Fruit fly (Drosophila melanogaster) whole organism, embryonic: Measurements from ENCODE around the gene dmrt11E.

Experiments
- CG10366 ChIP-seq: fragments of 200-800 bp; sonication (Bioruptor generic); IDR thresholded peaks from 2 replicates; pipeline ENCODE4 v1.3.6; 2022; ENCODE audit warnings: missing biosample characterization, missing genetic modification characterization
- CG10462 ChIP-seq: fragments of 200-800 bp; sonication (Bioruptor generic); optimal IDR thresholded peaks from 2 replicates; lab custom pipeline; 2016; ENCODE audit warnings: missing biosample characterization, missing genetic modification characterization
- CG11560 ChIP-seq: fragments of 200-800 bp; sonication (Bioruptor generic); IDR thresholded peaks from 3 replicates; pipeline ENCODE4 v1.3.6; 2022; ENCODE audit warnings: missing biosample characterization, missing genetic modification characterization
- CG11695 ChIP-seq: fragments of 200-800 bp; sonication (Bioruptor generic); IDR thresholded peaks from 3 replicates; pipeline ENCODE4 v1.3.6; 2022; ENCODE audit warnings: missing biosample characterization, missing genetic modification characterization
- CG12219 ChIP-seq: fragments of 200-800 bp; sonication (Bioruptor generic); optimal IDR thresholded peaks from 3 replicates; lab custom pipeline; 2018; ENCODE audit warnings: missing biosample characterization, mild to moderate bottlenecking, missing genetic modification characterization
- CG12769 ChIP-seq: fragments of 200-800 bp; sonication (Bioruptor generic); optimal IDR thresholded peaks from 2 replicates; lab custom pipeline; 2019; ENCODE audit warnings: missing biosample characterization, mild to moderate bottlenecking, missing genetic modification characterization, moderate library complexity
- CG15011 ChIP-seq: fragments of 200-800 bp; sonication (Bioruptor generic); optimal IDR thresholded peaks from 3 replicates; lab custom pipeline; 2018; ENCODE audit warnings: missing biosample characterization, mild to moderate bottlenecking, missing genetic modification characterization
- CG15269 ChIP-seq: fragments of 200-800 bp; sonication (Bioruptor generic); optimal IDR thresholded peaks from 2 replicates; lab custom pipeline; 2018; ENCODE audit warnings: missing biosample characterization, mild to moderate bottlenecking, missing genetic modification characterization, moderate library complexity
- CG17186 ChIP-seq: fragments of 200-800 bp; sonication (Bioruptor generic); optimal IDR thresholded peaks from 3 replicates; lab custom pipeline; 2017; ENCODE audit warnings: missing biosample characterization, missing genetic modification reagents, missing genetic modification characterization
- CG17612 ChIP-seq: fragments of 200-800 bp; sonication (Bioruptor generic); IDR thresholded peaks from 2 replicates; pipeline ENCODE4 v1.3.6; 2022; ENCODE audit warnings: missing biosample characterization, missing genetic modification characterization
- CG18619 ChIP-seq: fragments of 200-800 bp; sonication (Bioruptor generic); optimal IDR thresholded peaks from 3 replicates; lab custom pipeline; 2017; ENCODE audit warnings: missing biosample characterization, mild to moderate bottlenecking, missing genetic modification characterization
- CG31388 ChIP-seq: fragments of 200-800 bp; sonication (Bioruptor generic); optimal IDR thresholded peaks from 2 replicates; lab custom pipeline; 2016; ENCODE audit warnings: missing biosample characterization, missing genetic modification characterization
- CG31441 ChIP-seq: fragments of 200-800 bp; sonication (Bioruptor generic); IDR thresholded peaks from 2 replicates; pipeline ENCODE4 v1.3.6; 2022; ENCODE audit warnings: missing biosample characterization, missing genetic modification characterization
- CG4730 ChIP-seq: fragments of 200-800 bp; sonication (Bioruptor generic); IDR thresholded peaks from 2 replicates; pipeline ENCODE4 v1.3.6; 2022; ENCODE audit warnings: missing biosample characterization, missing genetic modification characterization
- CG5245 ChIP-seq: fragments of 200-800 bp; sonication (Bioruptor generic); optimal IDR thresholded peaks from 3 replicates; lab custom pipeline; 2016; ENCODE audit warnings: missing biosample characterization, missing genetic modification characterization
- CG6175 ChIP-seq: fragments of 200-800 bp; sonication (Bioruptor generic); IDR thresholded peaks from 3 replicates; pipeline ENCODE4 v1.3.6; 2022; ENCODE audit warnings: missing biosample characterization, missing genetic modification characterization
- CG7786 ChIP-seq: fragments of 200-800 bp; sonication (Bioruptor generic); optimal IDR thresholded peaks from 2 replicates; lab custom pipeline; 2016; ENCODE audit warnings: missing biosample characterization, missing genetic modification characterization
- CG8281 ChIP-seq: fragments of 200-800 bp; sonication (Bioruptor generic); optimal IDR thresholded peaks from 2 replicates; lab custom pipeline; 2018; ENCODE audit warnings: missing biosample characterization, mild to moderate bottlenecking, missing genetic modification characterization, moderate library complexity
- CG8359 ChIP-seq: fragments of 200-800 bp; sonication (Bioruptor generic); optimal IDR thresholded peaks from 2 replicates; lab custom pipeline; 2017; ENCODE audit warnings: missing biosample characterization, mild to moderate bottlenecking, missing genetic modification characterization, borderline replicate concordance
- D ChIP-seq, 2 experiments: fragments of 200-800 bp in 1 of 2; fragments of >200 bp in 1 of 2; sonication (Bioruptor generic) in 1 of 2; optimal IDR thresholded peaks; 2 replicates in 1 of 2; 3 replicates in 1 of 2; lab custom pipeline; 2017; ENCODE audit warnings: mild to moderate bottlenecking in 1 of 2, missing biosample characterization in 1 of 2, missing genetic modification characterization in 1 of 2, missing genetic modification reagents in 1 of 2
- Fer3 ChIP-seq: fragments of 200-800 bp; sonication (Bioruptor generic); optimal IDR thresholded peaks from 2 replicates; lab custom pipeline; 2018; ENCODE audit warnings: missing biosample characterization, mild to moderate bottlenecking, missing genetic modification characterization, moderate library complexity
- Gug ChIP-seq: fragments of 200-800 bp; sonication (Bioruptor generic); IDR thresholded peaks from 4 replicates; pipeline ENCODE4 v1.3.6; 2022; ENCODE audit warnings: missing biosample characterization, missing genetic modification characterization
- Hsf ChIP-seq: fragments of 200-800 bp; sonication (Bioruptor generic); optimal IDR thresholded peaks from 3 replicates; lab custom pipeline; 2016; ENCODE audit warnings: missing biosample characterization, missing genetic modification characterization
- Myb ChIP-seq: fragments of 200-800 bp; sonication (Bioruptor generic); optimal IDR thresholded peaks from 2 replicates; lab custom pipeline; 2016; ENCODE audit warnings: missing biosample characterization, missing genetic modification characterization
- PHDP ChIP-seq: fragments of 200-800 bp; sonication (Bioruptor generic); optimal IDR thresholded peaks from 3 replicates; lab custom pipeline; 2018; ENCODE audit warnings: missing biosample characterization, mild to moderate bottlenecking, missing genetic modification characterization, moderate library complexity
- Sox102F ChIP-seq: fragments of 200-800 bp; sonication (Bioruptor generic); optimal IDR thresholded peaks from 2 replicates; lab custom pipeline; 2018; ENCODE audit warnings: missing biosample characterization, mild to moderate bottlenecking, missing genetic modification characterization, moderate library complexity
- Stat92E ChIP-seq, 3 experiments: fragments of >200 bp in 2 of 3; fragments of 200-800 bp in 1 of 3; sonication (Bioruptor generic) in 1 of 3; optimal IDR thresholded peaks; 2 replicates each; lab custom pipeline; 2017 to 2019; ENCODE audit warnings: missing biosample characterization in 3 of 3, missing genetic modification characterization in 3 of 3, mild to moderate bottlenecking in 1 of 3, moderate library complexity in 1 of 3
- Trl ChIP-seq, 3 experiments: fragments of >200 bp in 2 of 3; fragments of 200-800 bp in 1 of 3; sonication (Bioruptor generic) in 1 of 3; optimal IDR thresholded peaks; 2 replicates in 1 of 3; 3 replicates in 2 of 3; lab custom pipeline; 2016 to 2017; ENCODE audit warnings: missing biosample characterization in 1 of 3, missing genetic modification characterization in 1 of 3
- Vsx1 ChIP-seq: fragments of 200-800 bp; sonication (Bioruptor generic); optimal IDR thresholded peaks from 2 replicates; lab custom pipeline; 2017; ENCODE audit warnings: missing biosample characterization, mild to moderate bottlenecking, missing genetic modification characterization, missing genetic modification reagents
- ab ChIP-seq: fragments of 200-800 bp; sonication (Bioruptor generic); optimal IDR thresholded peaks from 2 replicates; lab custom pipeline; 2016; ENCODE audit warnings: missing biosample characterization, missing genetic modification characterization
- al ChIP-seq: fragments of 200-800 bp; sonication (Bioruptor generic); IDR thresholded peaks from 2 replicates; pipeline ENCODE4 v1.3.6; 2022; ENCODE audit warnings: missing biosample characterization, missing genetic modification characterization
- ara ChIP-seq: fragments of 200-800 bp; sonication (Bioruptor generic); IDR thresholded peaks from 2 replicates; pipeline ENCODE4 v1.3.6; 2022; ENCODE audit warnings: missing biosample characterization, missing genetic modification characterization
- bigmax ChIP-seq: fragments of 200-800 bp; sonication (Bioruptor generic); optimal IDR thresholded peaks from 2 replicates; lab custom pipeline; 2018; ENCODE audit warnings: missing biosample characterization, mild to moderate bottlenecking, missing genetic modification characterization
- cas ChIP-seq: fragments of 200-800 bp; sonication (Bioruptor generic); IDR thresholded peaks from 2 replicates; pipeline ENCODE4 v1.3.6; 2022; ENCODE audit warnings: missing biosample characterization, missing genetic modification characterization
- chm ChIP-seq: fragments of 200-800 bp; sonication (Bioruptor generic); IDR thresholded peaks from 2 replicates; pipeline ENCODE4 v1.3.6; 2022; ENCODE audit warnings: missing biosample characterization, missing genetic modification characterization
- danr ChIP-seq: fragments of 200-800 bp; sonication (Bioruptor generic); IDR thresholded peaks from 2 replicates; pipeline ENCODE4 v1.3.6; 2022; ENCODE audit warnings: missing biosample characterization, missing genetic modification characterization
- exex ChIP-seq: fragments of 200-800 bp; sonication (Bioruptor generic); optimal IDR thresholded peaks from 4 replicates; lab custom pipeline; 2018; ENCODE audit warnings: missing biosample characterization, mild to moderate bottlenecking, missing genetic modification characterization, moderate library complexity
- gem ChIP-seq: fragments of 200-800 bp; sonication (Bioruptor generic); optimal IDR thresholded peaks from 2 replicates; lab custom pipeline; 2019; ENCODE audit warnings: missing biosample characterization, mild to moderate bottlenecking, missing genetic modification characterization, moderate library complexity
- gsb ChIP-seq: fragments of 200-800 bp; sonication (Bioruptor generic); IDR thresholded peaks from 2 replicates; pipeline ENCODE4 v1.3.6; 2022; ENCODE audit warnings: missing biosample characterization, missing genetic modification characterization
- hth ChIP-seq: fragments of >200 bp; optimal IDR thresholded peaks from 2 replicates; lab custom pipeline; 2017; ENCODE audit warnings: inconsistent platforms
- insv ChIP-seq, 2 experiments: fragments of 200-800 bp; sonication (Bioruptor generic); optimal IDR thresholded peaks; 3 replicates each; lab custom pipeline; 2016 to 2018; ENCODE audit warnings: missing biosample characterization in 2 of 2, missing genetic modification characterization in 2 of 2
- jing ChIP-seq: fragments of 200-800 bp; sonication (Bioruptor generic); optimal IDR thresholded peaks from 2 replicates; lab custom pipeline; 2018; ENCODE audit warnings: missing biosample characterization, mild to moderate bottlenecking, missing genetic modification characterization
- nmo ChIP-seq: fragments of 200-800 bp; sonication (Bioruptor generic); optimal IDR thresholded peaks from 2 replicates; lab custom pipeline; 2018; ENCODE audit warnings: missing biosample characterization, mild to moderate bottlenecking, missing genetic modification characterization, moderate library complexity
- p53 ChIP-seq: fragments of 200-800 bp; sonication (Bioruptor generic); optimal IDR thresholded peaks from 2 replicates; lab custom pipeline; 2016; ENCODE audit warnings: missing biosample characterization, missing genetic modification characterization
- scrt ChIP-seq: fragments of 200-800 bp; sonication (Bioruptor generic); optimal IDR thresholded peaks from 2 replicates; lab custom pipeline; 2018; ENCODE audit warnings: missing biosample characterization, mild to moderate bottlenecking, missing genetic modification characterization, moderate library complexity
- stc ChIP-seq: fragments of 200-800 bp; sonication (Bioruptor generic); IDR thresholded peaks from 2 replicates; pipeline ENCODE4 v1.3.6; 2022; ENCODE audit warnings: missing biosample characterization, missing genetic modification characterization
- trh ChIP-seq: fragments of 200-800 bp; sonication (Bioruptor generic); optimal IDR thresholded peaks from 2 replicates; lab custom pipeline; 2016; ENCODE audit warnings: missing biosample characterization, missing genetic modification characterization

dmrt11E gene

DNA sequence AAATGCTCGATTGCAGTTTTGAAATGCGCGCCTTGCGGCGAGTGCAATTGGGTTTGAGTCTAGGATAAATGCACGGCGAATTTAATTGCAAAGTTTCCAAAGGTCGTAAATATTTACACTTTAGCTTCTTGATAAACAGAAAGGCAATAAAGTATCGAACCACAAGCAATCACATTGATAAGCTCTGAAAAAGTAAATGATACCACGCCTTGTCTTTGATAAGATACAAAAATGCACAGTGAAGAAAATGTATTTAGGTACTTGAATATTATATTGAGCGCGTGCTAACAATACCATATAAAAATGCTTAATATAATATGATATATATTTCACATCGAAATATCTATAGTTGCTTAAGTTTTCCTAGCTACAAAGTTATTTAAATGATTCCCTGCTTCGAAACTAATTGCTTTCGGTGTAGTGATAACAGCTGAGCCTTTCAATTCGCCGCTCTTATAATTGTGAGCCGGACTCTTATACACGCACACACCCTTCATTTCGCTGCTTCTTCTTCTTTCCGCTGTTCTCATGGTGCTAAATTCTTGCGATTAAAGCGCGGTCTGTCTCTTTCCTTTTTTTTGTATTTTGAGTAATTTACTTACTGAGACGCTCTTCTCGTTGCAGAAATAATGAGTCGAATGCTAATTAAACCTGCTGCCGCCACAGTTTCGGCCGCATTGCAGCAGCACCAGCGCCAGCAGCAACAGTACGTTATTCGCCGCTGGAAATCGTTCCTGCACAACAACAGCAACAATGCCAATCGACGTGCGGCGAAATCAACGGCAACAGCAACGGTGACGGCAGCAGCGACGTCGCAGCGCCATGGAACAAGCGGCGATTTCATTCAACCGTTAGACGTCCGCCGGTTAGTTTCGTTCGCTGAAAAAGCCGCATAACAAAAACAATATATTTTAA is 5.5 kb downstream of the dmrt11E start (continued):
- TF ChIP-seq CG15011 (GFP tag; lab: Kevin White, UChicago) (peak; percentile 74), PHDP (peak; percentile 90), CG31441 (peak; percentile 80), cas (0 out of 2 replicates have a peak, but pooled peaks have one; percentile 51), CG8281 (tag; lab: Kevin White, UChicago) (peak; percentile 18), stc (GFP tag; lab: Robert Waterston, UW) (peak; percentile 81), Myb (GFP tag; lab: Kevin White, UChicago) (no peak), CG4730 (GFP tag; lab: Robert Waterston, UW) (peak; percentile 72), D (optimal IDR thresholded peaks at IDR 0.05; lab: Kevin White, UChicago) (no peak), D (GFP tag; optimal IDR thresholded peaks at IDR 0.05; lab: Kevin White, UChicago) (peak; percentile 83), Fer3 (tag; lab: Kevin White, UChicago) (peak; percentile 84), CG6175 (GFP tag; lab: Robert Waterston, UW) (0 out of 3 replicates have a peak, but pooled peaks have one; percentile 35), al (GFP tag; lab: Robert Waterston, UW) (0 out of 2 replicates have a peak, but pooled peaks have one; percentile 29), chm (GFP tag; lab: Robert Waterston, UW) (peak; percentile 80), CG10462 (peak; percentile 57), gem (tag; lab: Kevin White, UChicago) (peak; percentile 94), CG31388 (GFP tag; lab: Kevin White, UChicago) (peak; percentile 27), CG12219 (GFP tag; lab: Kevin White, UChicago) (peak; percentile 79), exex (tag; lab: Kevin White, UChicago) (peak; percentile 75), nmo (peak; percentile 86), danr (GFP tag; lab: Robert Waterston, UW) (peak; percentile 49; the same call in 1 of the 2 replicates), bigmax (GFP tag; lab: Kevin White, UChicago) (no peak), Vsx1 (GFP tag; lab: Kevin White, UChicago) (peak; percentile 58), CG5245 (peak; percentile 74), trh (GFP tag; lab: Kevin White, UChicago) (peak; percentile 70), CG8359 (GFP tag; lab: Kevin White, UChicago) (no peak), CG17612 (GFP tag; lab: Robert Waterston, UW) (peak; percentile 41; the same call in 1 of the 2 replicates), Hsf (GFP tag; lab: Kevin White, UChicago) (peak; percentile 68), CG12769 (peak; percentile 23), ara (GFP tag; lab: Robert Waterston, UW) (peak; percentile 71; the same call in 1 of the 2 replicates), Sox102F (GFP tag; lab: Kevin White, UChicago) (peak; percentile 89), CG11560 (tag; lab: Robert Waterston, UW) (no peak), jing (GFP tag; lab: Kevin White, UChicago) (peak; percentile 49), Gug (GFP tag; lab: Robert Waterston, UW) (peak; percentile 60; the same call in 3 of the 4 replicates), Trl (optimal IDR thresholded peaks at IDR 0.05; lab: Kevin White, UChicago) (peak; percentile 18 to 39), Trl (GFP tag; optimal IDR thresholded peaks at IDR 0.05; lab: Kevin White, UChicago) (no peak), hth (no peak), CG18619 (GFP tag; lab: Kevin White, UChicago) (peak; percentile 85), insv (GFP tag; optimal IDR thresholded peaks at IDR 0.05; lab: Kevin White, UChicago) (peak in 1 of 2 experiments; percentile 50), CG11695 (peak; percentile 86), ab (GFP tag; lab: Kevin White, UChicago) (peak; percentile 18), Stat92E (GFP tag; optimal IDR thresholded peaks at IDR 0.05; lab: Kevin White, UChicago) (peak in 1 of 3 experiments; percentile 33), CG7786 (GFP tag; lab: Kevin White, UChicago) (peak; percentile 43), CG15269 (peak; percentile 88), p53 (GFP tag; lab: Kevin White, UChicago) (no peak), CG10366 (GFP tag; lab: Robert Waterston, UW) (peak; percentile 78), gsb (GFP tag; lab: Robert Waterston, UW) (peak; percentile 72), CG17186 (no peak), scrt (GFP tag; lab: Kevin White, UChicago) (peak; percentile 63)
